Worm (Caenorhabditis elegans) whole organism, L1 larva: Measurements from ENCODE around the gene ceh-21.

Source experiments
- C04F5.9 ChIP-seq: sonication (generic microtip); optimal IDR thresholded peaks from 2 replicates; lab custom pipeline; 2016; ENCODE audit warnings: missing genetic modification characterization, missing compliant biosample characterization
- C16A3.4 ChIP-seq: fragments of 150-350 bp; optimal IDR thresholded peaks from 2 replicates; lab custom pipeline; 2014; ENCODE audit warnings: missing biosample characterization, missing genetic modification characterization
- F16B12.6 ChIP-seq: fragments of 150-350 bp; optimal IDR thresholded peaks from 2 replicates; lab custom pipeline; 2014; ENCODE audit warnings: missing biosample characterization, missing genetic modification characterization
- aha-1 ChIP-seq: fragments of 150-350 bp; optimal IDR thresholded peaks from 2 replicates; lab custom pipeline; 2014; ENCODE audit warnings: missing biosample characterization, missing genetic modification characterization
- ama-1 ChIP-seq: fragments of 150-350 bp; optimal IDR thresholded peaks from 2 replicates; lab custom pipeline; 2014
- ceh-82 ChIP-seq, 3 experiments: fragments of 150-350 bp in 1 of 3; sonication (generic microtip) in 2 of 3; optimal IDR thresholded peaks; 2 replicates each; lab custom pipeline; 2014 to 2017; ENCODE audit warnings: missing biosample characterization in 3 of 3, missing genetic modification characterization in 3 of 3
- ceh-90 ChIP-seq: sonication (generic microtip); optimal IDR thresholded peaks from 2 replicates; lab custom pipeline; 2016; ENCODE audit warnings: missing genetic modification characterization, missing compliant biosample characterization
- ces-1 ChIP-seq: fragments of 150-350 bp; optimal IDR thresholded peaks from 2 replicates; lab custom pipeline; 2014; ENCODE audit warnings: missing biosample characterization, missing genetic modification reagents, missing genetic modification characterization
- dpl-1 ChIP-seq, 3 experiments: fragments of 150-350 bp in 2 of 3; sonication (generic microtip) in 1 of 3; optimal IDR thresholded peaks; 2 replicates each; lab custom pipeline; 2014 to 2017; ENCODE audit warnings: missing biosample characterization in 3 of 3, missing genetic modification characterization in 3 of 3, missing genetic modification reagents in 3 of 3
- efl-1 ChIP-seq, 4 experiments: fragments of 150-350 bp; optimal IDR thresholded peaks in 3 of 4; peaks in 1 of 4; 1 replicate in 1 of 4; 2 replicates in 3 of 4; lab custom pipeline; 2014; ENCODE audit warnings: missing biosample characterization in 2 of 4, missing genetic modification characterization in 2 of 4, missing genetic modification reagents in 2 of 4
- efl-3 ChIP-seq: fragments of 200-800 bp; sonication (Bioruptor generic); optimal IDR thresholded peaks from 2 replicates; lab custom pipeline; 2018; ENCODE audit warnings: mild to moderate bottlenecking, missing genetic modification characterization, missing compliant biosample characterization
- elt-3 ChIP-seq, 6 experiments: fragments of 150-350 bp in 1 of 6; sonication (generic microtip); optimal IDR thresholded peaks; 2 replicates each; lab custom pipeline; 2017 to 2018; ENCODE audit warnings: missing biosample characterization in 6 of 6, missing genetic modification characterization in 6 of 6, inconsistent platforms in 1 of 6
- ets-5 ChIP-seq: fragments of 200-800 bp; sonication (Bioruptor generic); IDR thresholded peaks from 2 replicates; pipeline ENCODE4 v1.3.6; 2022; ENCODE audit warnings: missing genetic modification characterization, missing compliant biosample characterization
- fkh-10 ChIP-seq: sonication (generic microtip); optimal IDR thresholded peaks from 2 replicates; lab custom pipeline; 2017; ENCODE audit warnings: missing biosample characterization, missing genetic modification reagents, missing genetic modification characterization
- fkh-4 ChIP-seq: sonication (generic microtip); optimal IDR thresholded peaks from 2 replicates; lab custom pipeline; 2016; ENCODE audit warnings: missing compliant biosample characterization, missing genetic modification characterization, borderline replicate concordance
- fkh-8 ChIP-seq: sonication (generic microtip); optimal IDR thresholded peaks from 2 replicates; lab custom pipeline; 2016; ENCODE audit warnings: mild to moderate bottlenecking, missing genetic modification characterization, missing compliant biosample characterization
- fos-1 ChIP-seq: fragments of 150-350 bp; optimal IDR thresholded peaks from 2 replicates; lab custom pipeline; 2014; ENCODE audit warnings: missing biosample characterization, missing genetic modification characterization
- hlh-4 ChIP-seq: sonication (generic microtip); optimal IDR thresholded peaks from 2 replicates; lab custom pipeline; 2016; ENCODE audit warnings: mild to moderate bottlenecking, missing genetic modification characterization, missing compliant biosample characterization
- irx-1 ChIP-seq: sonication (generic microtip); optimal IDR thresholded peaks from 2 replicates; lab custom pipeline; 2016; ENCODE audit warnings: missing genetic modification characterization, missing compliant biosample characterization
- jun-1 ChIP-seq: fragments of 150-350 bp; optimal IDR thresholded peaks from 2 replicates; lab custom pipeline; 2014; ENCODE audit warnings: missing biosample characterization, missing genetic modification reagents, missing genetic modification characterization
- lin-13 ChIP-seq: fragments of 150-350 bp; optimal IDR thresholded peaks from 2 replicates; lab custom pipeline; 2014; ENCODE audit warnings: missing biosample characterization, missing genetic modification reagents, missing genetic modification characterization
- lin-14 ChIP-seq: fragments of 200-800 bp; sonication (Bioruptor generic); optimal IDR thresholded peaks from 2 replicates; lab custom pipeline; 2018; ENCODE audit warnings: mild to moderate bottlenecking, missing genetic modification characterization, moderate library complexity, missing compliant biosample characterization
- lin-15B ChIP-seq: fragments of 150-350 bp; sonication (generic microtip); optimal IDR thresholded peaks from 3 replicates; lab custom pipeline; 2014; ENCODE audit warnings: missing biosample characterization, missing genetic modification characterization
- lir-3 ChIP-seq: sonication (generic microtip); optimal IDR thresholded peaks from 2 replicates; lab custom pipeline; 2016; ENCODE audit warnings: mild to moderate bottlenecking, missing genetic modification characterization, moderate library complexity, missing compliant biosample characterization; ENCODE audit not compliant: poor library complexity
- lsy-2 ChIP-seq, 2 experiments: fragments of 150-350 bp; optimal IDR thresholded peaks; 2 replicates each; lab custom pipeline; 2014; ENCODE audit warnings: missing biosample characterization in 2 of 2, missing genetic modification characterization in 2 of 2
- mab-9 ChIP-seq: fragments of 200-800 bp; sonication (Bioruptor generic); IDR thresholded peaks from 2 replicates; pipeline ENCODE4 v1.3.6; 2022; ENCODE audit warnings: missing genetic modification reagents, missing genetic modification characterization, missing compliant biosample characterization
- mdl-1 ChIP-seq, 2 experiments: fragments of 150-350 bp; optimal IDR thresholded peaks; 2 replicates each; lab custom pipeline; 2014 to 2017; ENCODE audit warnings: missing biosample characterization in 2 of 2, missing genetic modification characterization in 2 of 2, inconsistent platforms in 1 of 2
- mep-1 ChIP-seq: fragments of 150-350 bp; optimal IDR thresholded peaks from 2 replicates; lab custom pipeline; 2014; ENCODE audit warnings: missing biosample characterization, missing genetic modification characterization
- nhr-12 ChIP-seq: sonication (generic microtip); optimal IDR thresholded peaks from 2 replicates; lab custom pipeline; 2017; ENCODE audit warnings: missing biosample characterization, missing genetic modification characterization
- nhr-19 ChIP-seq: fragments of 200-800 bp; sonication (Bioruptor generic); conservative IDR thresholded peaks from 2 replicates; pipeline ENCODE4 v1.3.6; 2022; ENCODE audit warnings: missing genetic modification characterization, missing compliant biosample characterization
- nhr-237 ChIP-seq: fragments of 150-350 bp; optimal IDR thresholded peaks from 2 replicates; lab custom pipeline; 2014; ENCODE audit warnings: missing biosample characterization, missing genetic modification characterization
- nhr-28 ChIP-seq: fragments of 150-350 bp; optimal IDR thresholded peaks from 2 replicates; lab custom pipeline; 2014; ENCODE audit warnings: missing biosample characterization, missing genetic modification characterization
- nhr-47 ChIP-seq: sonication (generic microtip); optimal IDR thresholded peaks from 2 replicates; lab custom pipeline; 2016; ENCODE audit warnings: mild to moderate bottlenecking, missing genetic modification characterization, moderate library complexity, missing compliant biosample characterization
- nhr-76 ChIP-seq: sonication (generic microtip); optimal IDR thresholded peaks from 2 replicates; lab custom pipeline; 2017; ENCODE audit warnings: missing biosample characterization, missing genetic modification characterization
- nhr-77 ChIP-seq: fragments of 150-350 bp; optimal IDR thresholded peaks from 2 replicates; lab custom pipeline; 2014; ENCODE audit warnings: missing biosample characterization, missing genetic modification characterization
- nhr-85 ChIP-seq: sonication (generic microtip); peaks from one replicate; lab custom pipeline; 2016; ENCODE audit warnings: missing genetic modification characterization, inconsistent platforms, missing compliant biosample characterization
- pag-3 ChIP-seq: sonication (generic microtip); optimal IDR thresholded peaks from 2 replicates; lab custom pipeline; 2017; ENCODE audit warnings: missing genetic modification characterization, mild to moderate bottlenecking, missing compliant biosample characterization, antibody characterized with exemption, borderline replicate concordance; ENCODE audit not compliant: insufficient read depth
- pax-3 ChIP-seq: fragments of 200-800 bp; sonication (Bioruptor generic); optimal IDR thresholded peaks from 2 replicates; lab custom pipeline; 2018; ENCODE audit warnings: mild to moderate bottlenecking, missing genetic modification characterization, moderate library complexity, missing compliant biosample characterization
- pqm-1 ChIP-seq: sonication (generic microtip); optimal IDR thresholded peaks from 3 replicates; lab custom pipeline; 2017; ENCODE audit warnings: missing biosample characterization, missing genetic modification characterization
- rnt-1 ChIP-seq: sonication (generic microtip); optimal IDR thresholded peaks from 2 replicates; lab custom pipeline; 2016; ENCODE audit warnings: mild to moderate bottlenecking, missing genetic modification characterization, moderate library complexity, missing compliant biosample characterization
- skn-1 ChIP-seq: fragments of 150-350 bp; optimal IDR thresholded peaks from 2 replicates; lab custom pipeline; 2014; ENCODE audit warnings: missing biosample characterization, missing genetic modification characterization
- snpc-4 ChIP-seq: fragments of 150-350 bp; optimal IDR thresholded peaks from 2 replicates; lab custom pipeline; 2014; ENCODE audit warnings: missing biosample characterization, missing genetic modification characterization
- snu-23 ChIP-seq: sonication (generic microtip); optimal IDR thresholded peaks from 2 replicates; lab custom pipeline; 2016; ENCODE audit warnings: missing genetic modification characterization, missing compliant biosample characterization
- sox-4 ChIP-seq: sonication (generic microtip); optimal IDR thresholded peaks from 2 replicates; lab custom pipeline; 2016; ENCODE audit warnings: missing genetic modification characterization, missing compliant biosample characterization
- sptf-1 ChIP-seq: fragments of 150-350 bp; optimal IDR thresholded peaks from 2 replicates; lab custom pipeline; 2014; ENCODE audit warnings: missing biosample characterization, missing genetic modification characterization
- sup-37 ChIP-seq: fragments of 200-800 bp; sonication (Bioruptor generic); optimal IDR thresholded peaks from 2 replicates; lab custom pipeline; 2018; ENCODE audit warnings: mild to moderate bottlenecking, missing genetic modification characterization, missing compliant biosample characterization
- tbx-2 ChIP-seq: sonication (generic microtip); optimal IDR thresholded peaks from 2 replicates; lab custom pipeline; 2016; ENCODE audit warnings: missing genetic modification characterization, missing compliant biosample characterization
- unc-62 ChIP-seq: fragments of 150-350 bp; optimal IDR thresholded peaks from 2 replicates; lab custom pipeline; 2014; ENCODE audit warnings: missing biosample characterization, missing genetic modification reagents, missing genetic modification characterization
- unc-98 ChIP-seq: fragments of 200-800 bp; sonication (Bioruptor generic); IDR thresholded peaks from 2 replicates; pipeline ENCODE4 v1.3.6; 2022; ENCODE audit warnings: missing genetic modification characterization, missing compliant biosample characterization
- vab-15 ChIP-seq: sonication (generic microtip); optimal IDR thresholded peaks from 2 replicates; lab custom pipeline; 2017; ENCODE audit warnings: missing genotype, mild to moderate bottlenecking, missing genetic modification characterization, missing compliant biosample characterization
- xbp-1 ChIP-seq: sonication (generic microtip); optimal IDR thresholded peaks from 2 replicates; lab custom pipeline; 2016; ENCODE audit warnings: missing genetic modification characterization, missing compliant biosample characterization
- ztf-11 ChIP-seq, 2 experiments: sonication (generic microtip); optimal IDR thresholded peaks; 2 replicates each; lab custom pipeline; 2016 to 2017; ENCODE audit warnings: missing genetic modification characterization in 2 of 2, missing biosample characterization in 1 of 2, missing compliant biosample characterization in 1 of 2
- ztf-4 ChIP-seq: fragments of 150-350 bp; optimal IDR thresholded peaks from 2 replicates; lab custom pipeline; 2014; ENCODE audit warnings: missing biosample characterization, missing genetic modification characterization

The ceh-21 gene

DNA sequence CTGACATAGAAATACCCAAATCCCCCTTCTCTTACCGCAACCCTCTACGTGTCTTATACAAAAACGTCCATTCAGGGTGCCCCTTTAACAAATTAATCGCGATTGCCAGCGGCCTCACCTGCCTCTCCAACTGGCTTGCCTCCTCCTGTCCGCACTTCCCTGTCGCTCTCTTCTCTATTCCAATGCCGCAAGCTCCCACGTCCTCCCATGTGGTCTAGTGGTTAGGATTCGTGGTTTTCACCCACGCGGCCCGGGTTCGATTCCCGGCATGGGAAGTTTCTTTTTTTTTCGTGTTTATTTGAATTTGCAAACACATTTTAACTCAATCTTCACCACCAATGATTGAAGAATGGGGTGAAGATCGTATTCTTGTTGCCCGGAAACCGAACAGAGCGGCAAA lies 6.1 kb upstream of the ceh-21 start (continued):
- TF ChIP-seq ceh-90 (tag; lab: Kevin White, UChicago) (no peak), C04F5.9 (tag; lab: Kevin White, UChicago) (peak; percentile 1), vab-15 (tag; lab: Kevin White, UChicago) (no peak), ceh-82 (tag; optimal IDR thresholded peaks at IDR 0.05; lab: Kevin White, UChicago) (peak in 2 of 3 experiments; percentile 52 to 55), lin-13 (GFP tag; lab: Kevin White, UChicago) (no peak), sox-4 (tag; lab: Kevin White, UChicago) (no peak), sptf-1 (tag; lab: Kevin White, UChicago) (no peak), fos-1 (tag; lab: Kevin White, UChicago) (peak; percentile 5), elt-3 (tag; optimal IDR thresholded peaks at IDR 0.05; lab: Kevin White, UChicago) (peak in 2 of 6 experiments; percentile 6 to 12), ztf-4 (tag; lab: Kevin White, UChicago) (no peak), C16A3.4 (tag; lab: Kevin White, UChicago) (peak; percentile 24), rnt-1 (tag; lab: Kevin White, UChicago) (peak; percentile 81), F16B12.6 (no peak), lir-3 (tag; lab: Kevin White, UChicago) (peak; percentile 15), nhr-19 (peak; percentile 73), sup-37 (no peak), nhr-12 (no peak), snu-23 (peak; percentile 84), fkh-10 (peak; percentile 17), lin-14 (GFP tag; lab: Kevin White, UChicago) (peak; percentile 36), ces-1 (no peak), lsy-2 (tag; optimal IDR thresholded peaks at IDR 0.05; lab: Kevin White, UChicago) (peak; percentile 41 to 45), unc-98 (0 out of 2 replicates have a peak, but pooled peaks have one; percentile 14), mep-1 (no peak), fkh-8 (tag; lab: Kevin White, UChicago) (peak; percentile 9), aha-1 (tag; lab: Kevin White, UChicago) (no peak), nhr-85 (tag; lab: Kevin White, UChicago) (peak; percentile 60), ets-5 (GFP tag; lab: Robert Waterston, UW) (no peak), skn-1 (tag; lab: Kevin White, UChicago) (peak; percentile 79), snpc-4 (tag; lab: Kevin White, UChicago) (no peak), nhr-237 (tag; lab: Kevin White, UChicago) (no peak), efl-3 (GFP tag; lab: Kevin White, UChicago) (no peak), lin-15B (tag; lab: Kevin White, UChicago) (no peak), tbx-2 (tag; lab: Kevin White, UChicago) (peak; percentile 69), pqm-1 (tag; lab: Kevin White, UChicago) (no peak), xbp-1 (peak; percentile 57), efl-1 (optimal IDR thresholded peaks at IDR 0.05; lab: Kevin White, UChicago) (peak; percentile 20 to 31), efl-1 (GFP tag; optimal IDR thresholded peaks at IDR 0.05 in 1 of 2; lab: Kevin White, UChicago) (peak; percentile 0 to 93), fkh-4 (no peak), ztf-11 (tag; optimal IDR thresholded peaks at IDR 0.05; lab: Kevin White, UChicago) (peak in 1 of 2 experiments; percentile 55), jun-1 (tag; lab: Kevin White, UChicago) (peak; percentile 50), nhr-77 (tag; lab: Kevin White, UChicago) (peak; percentile 25), nhr-76 (tag; lab: Kevin White, UChicago) (no peak), mdl-1 (tag; optimal IDR thresholded peaks at IDR 0.05; lab: Kevin White, UChicago) (peak in 1 of 2 experiments; percentile 62), unc-62 (GFP tag; lab: Kevin White, UChicago) (no peak), pag-3 (tag; lab: Kevin White, UChicago) (no peak), irx-1 (tag; lab: Kevin White, UChicago) (peak; percentile 43), dpl-1 (GFP tag; optimal IDR thresholded peaks at IDR 0.05; lab: Kevin White, UChicago) (peak in 1 of 3 experiments; percentile 9), nhr-28 (tag; lab: Kevin White, UChicago) (no peak), ama-1 (no peak), pax-3 (tag; lab: Kevin White, UChicago) (peak; percentile 33), mab-9 (no peak), hlh-4 (tag; lab: Kevin White, UChicago) (no peak), nhr-47 (peak; percentile 79)
